Fruit fly (Drosophila melanogaster) whole organism, embryonic: ENCODE results near the gene Srg3.

ENCODE experiments used
- Atf3 ChIP-seq: fragments of 200-800 bp; sonication (Bioruptor generic); optimal IDR thresholded peaks from 3 replicates; lab custom pipeline; 2016; ENCODE audit warnings: missing biosample characterization, missing genetic modification characterization
- B-H2 ChIP-seq: fragments of 200-800 bp; sonication (Bioruptor generic); optimal IDR thresholded peaks from 2 replicates; lab custom pipeline; 2018; ENCODE audit warnings: missing biosample characterization, mild to moderate bottlenecking, missing genetic modification characterization
- BEAF-32 ChIP-seq: fragments of 200-800 bp; sonication (Bioruptor generic); optimal IDR thresholded peaks from 3 replicates; lab custom pipeline; 2017; ENCODE audit warnings: missing biosample characterization, missing genetic modification characterization, mild to moderate bottlenecking, moderate library complexity, missing genetic modification reagents
- CG15011 ChIP-seq: fragments of 200-800 bp; sonication (Bioruptor generic); optimal IDR thresholded peaks from 3 replicates; lab custom pipeline; 2018; ENCODE audit warnings: missing biosample characterization, mild to moderate bottlenecking, missing genetic modification characterization
- CG17186 ChIP-seq: fragments of 200-800 bp; sonication (Bioruptor generic); optimal IDR thresholded peaks from 3 replicates; lab custom pipeline; 2017; ENCODE audit warnings: missing biosample characterization, missing genetic modification reagents, missing genetic modification characterization
- CG17385 ChIP-seq: fragments of 200-800 bp; sonication (Bioruptor generic); optimal IDR thresholded peaks from 3 replicates; lab custom pipeline; 2018; ENCODE audit warnings: missing biosample characterization, mild to moderate bottlenecking, missing genetic modification characterization
- CG18011 ChIP-seq: fragments of 200-800 bp; sonication (Bioruptor generic); optimal IDR thresholded peaks from 2 replicates; lab custom pipeline; 2017; ENCODE audit warnings: missing biosample characterization, missing genetic modification characterization, mild to moderate bottlenecking, moderate library complexity, missing genotype
- CG18599 ChIP-seq: fragments of 200-800 bp; sonication (Bioruptor generic); optimal IDR thresholded peaks from 3 replicates; lab custom pipeline; 2017; ENCODE audit warnings: missing biosample characterization, missing genetic modification characterization, mild to moderate bottlenecking, moderate library complexity, missing genetic modification reagents
- CG2875 ChIP-seq: fragments of 200-800 bp; sonication (Bioruptor generic); optimal IDR thresholded peaks from 2 replicates; lab custom pipeline; 2017; ENCODE audit warnings: missing biosample characterization, mild to moderate bottlenecking, missing genetic modification characterization, missing genetic modification reagents
- CG31224 ChIP-seq: fragments of 200-800 bp; sonication (Bioruptor generic); IDR thresholded peaks from 2 replicates; pipeline ENCODE4 v1.3.6; 2022; ENCODE audit warnings: missing biosample characterization, missing genetic modification characterization
- CG32772 ChIP-seq: fragments of 200-800 bp; sonication (Bioruptor generic); IDR thresholded peaks from 2 replicates; pipeline ENCODE4 v1.3.6; 2022; ENCODE audit warnings: missing biosample characterization, missing genetic modification characterization
- CG3726 ChIP-seq: fragments of 200-800 bp; sonication (Bioruptor generic); IDR thresholded peaks from 3 replicates; pipeline ENCODE4, ENCODE4 v1.3.6; 2022; ENCODE audit warnings: missing biosample characterization, missing genetic modification characterization
- CG43689 ChIP-seq: fragments of 200-800 bp; sonication (Bioruptor generic); IDR thresholded peaks from 2 replicates; pipeline ENCODE4 v1.3.6; 2022; ENCODE audit warnings: missing biosample characterization, missing genetic modification characterization
- CG6765 ChIP-seq: fragments of 200-800 bp; sonication (Bioruptor generic); optimal IDR thresholded peaks from 3 replicates; lab custom pipeline; 2017; ENCODE audit warnings: missing biosample characterization, mild to moderate bottlenecking, missing genetic modification characterization
- CG7271 ChIP-seq: fragments of 200-800 bp; sonication (Bioruptor generic); optimal IDR thresholded peaks from 2 replicates; lab custom pipeline; 2018; ENCODE audit warnings: missing biosample characterization, mild to moderate bottlenecking, missing genetic modification characterization, moderate library complexity
- CG7786 ChIP-seq: fragments of 200-800 bp; sonication (Bioruptor generic); optimal IDR thresholded peaks from 2 replicates; lab custom pipeline; 2016; ENCODE audit warnings: missing biosample characterization, missing genetic modification characterization
- CG7963 ChIP-seq: fragments of 200-800 bp; sonication (Bioruptor generic); IDR thresholded peaks from 3 replicates; pipeline ENCODE4 v1.3.6; 2022; ENCODE audit warnings: missing biosample characterization, missing genetic modification characterization; ENCODE audit not compliant: partially characterized antibody
- CG9215 ChIP-seq: fragments of 200-800 bp; sonication (Bioruptor generic); IDR thresholded peaks from 2 replicates; pipeline ENCODE4 v1.3.6; 2022; ENCODE audit warnings: missing biosample characterization, missing genetic modification characterization
- Dfd ChIP-seq, 2 experiments: fragments of >200 bp; optimal IDR thresholded peaks; 2 replicates each; lab custom pipeline; 2017; ENCODE audit warnings: missing biosample characterization in 2 of 2, missing genetic modification characterization in 2 of 2
- Doc3 ChIP-seq: fragments of 200-800 bp; sonication (Bioruptor generic); IDR thresholded peaks from 3 replicates; pipeline ENCODE4 v1.3.6; 2022; ENCODE audit warnings: missing biosample characterization, missing genetic modification characterization; ENCODE audit not compliant: partially characterized antibody
- E2f2 ChIP-seq: fragments of 200-800 bp; sonication (Bioruptor generic); IDR thresholded peaks from 2 replicates; pipeline ENCODE4 v1.3.6; 2022; ENCODE audit warnings: missing biosample characterization, missing genetic modification characterization
- ERR ChIP-seq: fragments of 200-800 bp; sonication (Bioruptor generic); optimal IDR thresholded peaks from 2 replicates; lab custom pipeline; 2016; ENCODE audit warnings: missing biosample characterization, missing genetic modification characterization
- Hr78 ChIP-seq, 2 experiments: fragments of 200-800 bp in 1 of 2; fragments of >200 bp in 1 of 2; sonication (Bioruptor generic) in 1 of 2; optimal IDR thresholded peaks; 2 replicates each; lab custom pipeline; 2017 to 2019; ENCODE audit warnings: missing biosample characterization in 2 of 2, missing genetic modification characterization in 2 of 2, mild to moderate bottlenecking in 1 of 2, moderate library complexity in 1 of 2
- MESR4 ChIP-seq: fragments of 200-800 bp; sonication (Bioruptor generic); optimal IDR thresholded peaks from 2 replicates; lab custom pipeline; 2018; ENCODE audit warnings: missing biosample characterization, mild to moderate bottlenecking, missing genetic modification characterization, moderate library complexity
- NK7.1 ChIP-seq: fragments of 200-800 bp; sonication (Bioruptor generic); optimal IDR thresholded peaks from 3 replicates; lab custom pipeline; 2016; ENCODE audit warnings: missing biosample characterization, missing genetic modification characterization
- Nf-YB ChIP-seq: fragments of 200-800 bp; sonication (Bioruptor generic); optimal IDR thresholded peaks from 3 replicates; lab custom pipeline; 2019; ENCODE audit warnings: missing biosample characterization, mild to moderate bottlenecking, missing genetic modification characterization, moderate library complexity
- Six4 ChIP-seq: fragments of 200-800 bp; sonication (Bioruptor generic); optimal IDR thresholded peaks from 2 replicates; lab custom pipeline; 2016; ENCODE audit warnings: missing biosample characterization, missing genetic modification characterization
- Sox100B ChIP-seq: fragments of 200-800 bp; sonication (Bioruptor generic); optimal IDR thresholded peaks from 3 replicates; lab custom pipeline; 2018; ENCODE audit warnings: missing biosample characterization, mild to moderate bottlenecking, missing genetic modification characterization
- TFAM ChIP-seq: fragments of 200-800 bp; sonication (Bioruptor generic); optimal IDR thresholded peaks from 2 replicates; lab custom pipeline; 2017; ENCODE audit warnings: missing biosample characterization, missing genetic modification characterization, inconsistent platforms
- aop ChIP-seq: fragments of 200-800 bp; sonication (Bioruptor generic); IDR thresholded peaks from 2 replicates; pipeline ENCODE4 v1.3.6; 2022; ENCODE audit warnings: missing biosample characterization, missing genetic modification characterization
- ap ChIP-seq: fragments of 200-800 bp; sonication (Bioruptor generic); IDR thresholded peaks from 2 replicates; pipeline ENCODE4 v1.3.6; 2022; ENCODE audit warnings: missing biosample characterization, missing genetic modification characterization
- da ChIP-seq: fragments of 200-800 bp; sonication (Bioruptor generic); optimal IDR thresholded peaks from 2 replicates; lab custom pipeline; 2016; ENCODE audit warnings: missing biosample characterization, missing genetic modification characterization
- dan ChIP-seq: fragments of 200-800 bp; sonication (Bioruptor generic); IDR thresholded peaks from 2 replicates; pipeline ENCODE4 v1.3.6; 2022; ENCODE audit warnings: missing biosample characterization, missing genetic modification characterization
- emc ChIP-seq: fragments of 200-800 bp; sonication (Bioruptor generic); optimal IDR thresholded peaks from 2 replicates; lab custom pipeline; 2016; ENCODE audit warnings: missing biosample characterization, missing genetic modification characterization
- esg ChIP-seq: fragments of 200-800 bp; sonication (Bioruptor generic); conservative IDR thresholded peaks from 2 replicates; pipeline ENCODE4 v1.3.6; 2022; ENCODE audit warnings: missing biosample characterization, missing genetic modification characterization
- eve ChIP-seq, 2 experiments: fragments of >200 bp; optimal IDR thresholded peaks; 2 replicates each; lab custom pipeline; 2017; ENCODE audit warnings: missing biosample characterization in 2 of 2, missing genetic modification characterization in 2 of 2
- fd96Cb ChIP-seq: fragments of 200-800 bp; sonication (Bioruptor generic); optimal IDR thresholded peaks from 2 replicates; lab custom pipeline; 2018; ENCODE audit warnings: missing biosample characterization, mild to moderate bottlenecking, missing genetic modification characterization, moderate library complexity
- grn ChIP-seq: fragments of 200-800 bp; sonication (Bioruptor generic); optimal IDR thresholded peaks from 3 replicates; lab custom pipeline; 2017; ENCODE audit warnings: missing biosample characterization, missing genetic modification characterization
- gro ChIP-seq: fragments of 200-800 bp; sonication (Bioruptor generic); optimal IDR thresholded peaks from 2 replicates; lab custom pipeline; 2016; ENCODE audit warnings: missing biosample characterization, missing genetic modification characterization
- gsb-n ChIP-seq: fragments of 200-800 bp; sonication (Bioruptor generic); optimal IDR thresholded peaks from 3 replicates; lab custom pipeline; 2018; ENCODE audit warnings: missing biosample characterization, mild to moderate bottlenecking, missing genetic modification characterization
- ham ChIP-seq: fragments of 200-800 bp; sonication (Bioruptor generic); IDR thresholded peaks from 2 replicates; pipeline ENCODE4 v1.3.6; 2022; ENCODE audit warnings: missing biosample characterization, missing genetic modification characterization
- jumu ChIP-seq: fragments of 200-800 bp; sonication (Bioruptor generic); optimal IDR thresholded peaks from 3 replicates; lab custom pipeline; 2016; ENCODE audit warnings: missing biosample characterization, missing genetic modification characterization
- klu ChIP-seq: fragments of 200-800 bp; sonication (Bioruptor generic); IDR thresholded peaks from 2 replicates; pipeline ENCODE4 v1.3.6; 2022; ENCODE audit warnings: missing biosample characterization, missing genetic modification characterization
- lab ChIP-seq: fragments of 200-800 bp; sonication (Bioruptor generic); optimal IDR thresholded peaks from 3 replicates; lab custom pipeline; 2017; ENCODE audit warnings: missing biosample characterization, missing genetic modification characterization, mild to moderate bottlenecking, moderate library complexity, missing genetic modification reagents
- pfk ChIP-seq: fragments of 200-800 bp; sonication (Bioruptor generic); optimal IDR thresholded peaks from 2 replicates; lab custom pipeline; 2018; ENCODE audit warnings: missing biosample characterization, mild to moderate bottlenecking, missing genetic modification characterization, moderate library complexity
- pum ChIP-seq: fragments of 200-800 bp; sonication (Bioruptor generic); optimal IDR thresholded peaks from 2 replicates; lab custom pipeline; 2016; ENCODE audit warnings: missing biosample characterization, missing genetic modification characterization
- sc ChIP-seq, 3 experiments: fragments of >200 bp in 2 of 3; fragments of 200-800 bp in 1 of 3; sonication (Bioruptor generic) in 1 of 3; optimal IDR thresholded peaks; 2 replicates in 2 of 3; 3 replicates in 1 of 3; lab custom pipeline; 2017; ENCODE audit warnings: mild to moderate bottlenecking in 1 of 3, missing biosample characterization in 1 of 3, missing genetic modification characterization in 1 of 3, missing genetic modification reagents in 1 of 3
- sens ChIP-seq: fragments of 200-800 bp; sonication (Bioruptor generic); peaks from one replicate; lab custom pipeline; 2016; ENCODE audit warnings: missing biosample characterization, missing genetic modification characterization
- seq ChIP-seq: fragments of 200-800 bp; sonication (Bioruptor generic); IDR thresholded peaks from 2 replicates; pipeline ENCODE4 v1.3.6; 2022; ENCODE audit warnings: missing biosample characterization, missing genetic modification characterization
- wdn ChIP-seq: fragments of 200-800 bp; sonication (Bioruptor generic); IDR thresholded peaks from 2 replicates; pipeline ENCODE4 v1.3.6; 2022; ENCODE audit warnings: missing biosample characterization, missing genetic modification characterization

Gene Srg3

dm6 chr3L:9402157-9402890, 40.7 kb upstream of the Srg3 start, which contains the start of gene eIF4E1 (continued):
- TF ChIP-seq CG43689 (GFP tag; lab: Robert Waterston, UW) (no peak), Atf3 (GFP tag; lab: Kevin White, UChicago) (no peak), CG15011 (no peak), Nf-YB (GFP tag; lab: Kevin White, UChicago) (no peak), CG7271 (tag; lab: Kevin White, UChicago) (no peak), CG18599 (GFP tag; lab: Kevin White, UChicago) (no peak), CG9215 (GFP tag; lab: Robert Waterston, UW) (no peak), BEAF-32 (GFP tag; lab: Kevin White, UChicago) (peak; percentile 90), esg (GFP tag; lab: Robert Waterston, UW) (no peak), Dfd (GFP tag; optimal IDR thresholded peaks at IDR 0.05; lab: Kevin White, UChicago) (no peak), sens (GFP tag; lab: Kevin White, UChicago) (peak; percentile 78), Six4 (GFP tag; lab: Kevin White, UChicago) (no peak), jumu (GFP tag; lab: Kevin White, UChicago) (peak; percentile 3), CG18011 (GFP tag; lab: Kevin White, UChicago) (peak; percentile 97), CG7963 (GFP tag; lab: Robert Waterston, UW) (peak; percentile 67), B-H2 (peak; percentile 2), fd96Cb (tag; lab: Kevin White, UChicago) (no peak), CG17385 (GFP tag; lab: Kevin White, UChicago) (no peak), CG17186 (GFP tag; lab: Kevin White, UChicago) (peak; percentile 52), sc (optimal IDR thresholded peaks at IDR 0.05; lab: Kevin White, UChicago) (no peak), sc (GFP tag; optimal IDR thresholded peaks at IDR 0.05; lab: Kevin White, UChicago) (no peak), TFAM (no peak), gro (GFP tag; lab: Kevin White, UChicago) (peak; percentile 32), E2f2 (GFP tag; lab: Robert Waterston, UW) (peak; percentile 50), ERR (GFP tag; lab: Kevin White, UChicago) (peak; percentile 3), CG7786 (no peak), pum (no peak), CG6765 (GFP tag; lab: Kevin White, UChicago) (no peak), ap (GFP tag; lab: Robert Waterston, UW) (no peak), grn (peak; percentile 7), MESR4 (peak; percentile 86), Sox100B (GFP tag; lab: Kevin White, UChicago) (no peak), gsb-n (tag; lab: Kevin White, UChicago) (no peak), da (GFP tag; lab: Kevin White, UChicago) (no peak), eve (GFP tag; optimal IDR thresholded peaks at IDR 0.05; lab: Kevin White, UChicago) (no peak), aop (GFP tag; lab: Robert Waterston, UW) (no peak), wdn (GFP tag; lab: Robert Waterston, UW) (no peak), dan (GFP tag; lab: Robert Waterston, UW) (no peak), CG3726 (GFP tag; lab: Robert Waterston, UW) (no peak), NK7.1 (GFP tag; lab: Kevin White, UChicago) (no peak), emc (GFP tag; lab: Kevin White, UChicago) (no peak), CG31224 (GFP tag; lab: Robert Waterston, UW) (no peak), CG2875 (GFP tag; lab: Kevin White, UChicago) (no peak), Doc3 (GFP tag; lab: Robert Waterston, UW) (no peak; the same call in 2 of the 3 replicates), seq (GFP tag; lab: Robert Waterston, UW) (no peak), klu (GFP tag; lab: Robert Waterston, UW) (0 out of 2 replicates have a peak, but pooled peaks have one; percentile 14), ham (GFP tag; lab: Robert Waterston, UW) (no peak), pfk (GFP tag; lab: Kevin White, UChicago) (no peak), Hr78 (GFP tag; optimal IDR thresholded peaks at IDR 0.05; lab: Kevin White, UChicago) (no peak), CG32772 (no peak), lab (no peak)
